Worm (Caenorhabditis elegans) whole organism, mixed stage, embryonic: Measurements from ENCODE around the gene col-94.

Source experiments
- drap-1 ChIP-seq: fragments of 200-800 bp; sonication (Bioruptor generic); optimal IDR thresholded peaks from 3 replicates; lab custom pipeline; 2018; ENCODE audit warnings: mild to moderate bottlenecking, missing genetic modification characterization, missing compliant biosample characterization
- elt-1 ChIP-seq: sonication (generic microtip); optimal IDR thresholded peaks from 2 replicates; lab custom pipeline; 2017; ENCODE audit warnings: missing genetic modification characterization, mild to moderate bottlenecking, missing compliant biosample characterization, antibody characterized with exemption, moderate library complexity, borderline replicate concordance; ENCODE audit not compliant: insufficient read depth
- hlh-1 ChIP-seq: fragments of 150-350 bp; optimal IDR thresholded peaks from 2 replicates; lab custom pipeline; 2014; ENCODE audit warnings: missing biosample characterization, missing genetic modification reagents, missing genetic modification characterization
- lsy-2 ChIP-seq: fragments of 150-350 bp; optimal IDR thresholded peaks from 2 replicates; lab custom pipeline; 2014; ENCODE audit warnings: missing biosample characterization, missing genetic modification characterization
- mab-5 ChIP-seq: fragments of 150-350 bp; optimal IDR thresholded peaks from 2 replicates; lab custom pipeline; 2014; ENCODE audit warnings: missing biosample characterization, missing genetic modification characterization
- mls-2 ChIP-seq: sonication (generic microtip); optimal IDR thresholded peaks from 2 replicates; lab custom pipeline; 2016; ENCODE audit warnings: mild to moderate bottlenecking, missing genetic modification characterization, moderate library complexity, missing compliant biosample characterization
- nhr-76 ChIP-seq: sonication (generic microtip); optimal IDR thresholded peaks from 2 replicates; lab custom pipeline; 2017; ENCODE audit warnings: missing biosample characterization, missing genetic modification characterization
- sptf-1 ChIP-seq: sonication (generic microtip); optimal IDR thresholded peaks from 2 replicates; lab custom pipeline; 2017; ENCODE audit warnings: mild to moderate bottlenecking, missing genetic modification characterization, moderate library complexity, missing compliant biosample characterization
- unc-62 ChIP-seq: fragments of 150-350 bp; optimal IDR thresholded peaks from 2 replicates; lab custom pipeline; 2014; ENCODE audit warnings: missing biosample characterization, missing genetic modification reagents, missing genetic modification characterization
- ztf-11 ChIP-seq: fragments of 150-350 bp; optimal IDR thresholded peaks from 2 replicates; lab custom pipeline; 2014; ENCODE audit warnings: missing biosample characterization, missing genetic modification characterization

DNA sequence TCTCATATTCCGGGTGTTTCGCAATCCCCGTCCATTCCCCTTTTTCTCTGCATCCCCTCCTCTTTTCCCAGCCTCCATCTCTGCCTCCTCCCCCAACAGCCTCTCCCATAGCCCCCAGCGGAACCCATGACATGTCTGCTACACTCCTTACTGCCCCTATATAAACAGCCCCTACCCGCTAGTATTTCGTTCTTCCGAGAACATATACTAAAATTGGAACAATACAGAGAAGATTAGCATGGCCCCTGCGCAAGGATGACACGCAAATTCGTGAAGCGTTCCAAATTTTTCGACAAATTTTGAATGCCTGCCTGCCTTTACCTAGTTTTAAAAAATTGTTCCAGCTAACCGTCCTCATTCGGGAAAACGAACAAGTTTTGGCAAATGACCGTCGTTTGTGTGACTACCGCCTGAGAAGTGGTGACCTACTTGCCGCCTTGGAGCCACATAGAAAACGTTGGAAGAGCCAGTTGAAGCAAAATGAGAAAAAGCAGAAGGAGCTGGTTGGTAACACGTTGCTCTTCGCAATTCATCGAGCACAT, 1.9 kb upstream of the col-94 start:
- TF ChIP-seq mab-5 (tag; lab: Kevin White, UChicago) (peak; percentile 90), unc-62 (GFP tag; lab: Kevin White, UChicago) (peak; percentile 89), ztf-11 (tag; lab: Kevin White, UChicago) (peak; percentile 79), hlh-1 (tag; lab: Kevin White, UChicago) (peak; percentile 84), nhr-76 (tag; lab: Kevin White, UChicago) (peak; percentile 47), sptf-1 (tag; lab: Kevin White, UChicago) (peak; percentile 98), drap-1 (GFP tag; lab: Kevin White, UChicago) (peak; percentile 99), mls-2 (tag; lab: Kevin White, UChicago) (peak; percentile 98), elt-1 (tag; lab: Kevin White, UChicago) (peak; percentile 4), lsy-2 (tag; lab: Kevin White, UChicago) (peak; percentile 78)
